Worm (Caenorhabditis elegans): Measurements from ENCODE around the gene pals-17.
A peak's percentile ranks its signal among the peaks of the same experiment; 100 is the strongest.

- no peak for TF ChIP-seq med-1 (GFP tag; optimal IDR thresholded peaks at IDR 0.05; ENCODE audit: insufficient read depth)
- TF ChIP-seq ref-1 (GFP tag; conservative IDR thresholded peaks at IDR 0.05) = peak; percentile 70
- peak; percentile 77 for TF ChIP-seq flt-1 (GFP tag; IDR thresholded peaks at IDR 0.05)
- TF ChIP-seq ztf-23 (GFP tag; IDR thresholded peaks at IDR 0.05) = peak; percentile 90
- peak; percentile 64 for TF ChIP-seq ztf-29 (GFP tag; IDR thresholded peaks at IDR 0.05)
- TF ChIP-seq T22C8.4 (GFP tag; IDR thresholded peaks at IDR 0.05) = peak; percentile 72
- TF ChIP-seq klf-2 (GFP tag; conservative IDR thresholded peaks at IDR 0.05) = peak; percentile 80
- peak; percentile 73 for TF ChIP-seq cog-1 (tag; optimal IDR thresholded peaks at IDR 0.05)
- TF ChIP-seq tab-1 (GFP tag; IDR thresholded peaks at IDR 0.05) = peak; percentile 87
Observed at ce11 chrIII:1424305-1424704, 32.7 kb upstream of the pals-17 start.
